Worm (Caenorhabditis elegans) whole organism, L4/young adult: ENCODE measurements around the gene F37A4.5.

ENCODE experiments used
- dao-5 ChIP-seq: sonication (generic microtip); optimal IDR thresholded peaks from 2 replicates; lab custom pipeline; 2016; ENCODE audit warnings: missing genotype, missing genetic modification characterization, moderate library complexity, missing compliant biosample characterization
- him-1 ChIP-seq: sonication (generic microtip); optimal IDR thresholded peaks from 2 replicates; lab custom pipeline; 2016; ENCODE audit warnings: missing genotype, missing genetic modification reagents, missing genetic modification characterization, missing compliant biosample characterization

- TF ChIP-seq him-1 (tag; lab: Kevin White, UChicago) (no peak), dao-5 (no peak)
These were observed at the start of gene F37A4.5 for ce11 chrIII:6711590-6711989.
